Fruit fly (Drosophila melanogaster) whole organism, embryonic: ENCODE results near the gene CG7512.
A peak's percentile ranks its signal among the peaks of the same experiment; 100 is the strongest.

Experiments
- CG10959 ChIP-seq: fragments of 200-800 bp; sonication (Bioruptor generic); IDR thresholded peaks from 2 replicates; pipeline ENCODE4 v1.3.6; 2022; ENCODE audit warnings: missing biosample characterization, missing genetic modification characterization
- CG12299 ChIP-seq: fragments of 200-800 bp; sonication (Bioruptor generic); optimal IDR thresholded peaks from 2 replicates; lab custom pipeline; 2018; ENCODE audit warnings: missing biosample characterization, mild to moderate bottlenecking, missing genetic modification characterization
- CG13123 ChIP-seq: fragments of 200-800 bp; sonication (Bioruptor generic); optimal IDR thresholded peaks from 2 replicates; lab custom pipeline; 2016; ENCODE audit warnings: missing biosample characterization, missing genetic modification characterization
- CG13775 ChIP-seq: fragments of 200-800 bp; sonication (Bioruptor generic); optimal IDR thresholded peaks from 3 replicates; lab custom pipeline; 2017; ENCODE audit warnings: missing biosample characterization, mild to moderate bottlenecking, missing genetic modification characterization
- CG14441 ChIP-seq: fragments of 200-800 bp; sonication (Bioruptor generic); IDR thresholded peaks from 2 replicates; pipeline ENCODE4 v1.3.6; 2022; ENCODE audit warnings: missing biosample characterization, missing genetic modification characterization
- CG14667 ChIP-seq: fragments of 200-800 bp; sonication (Bioruptor generic); IDR thresholded peaks from 2 replicates; pipeline ENCODE4 v1.3.6; 2022; ENCODE audit warnings: missing biosample characterization, missing genetic modification characterization
- CG1529 ChIP-seq: fragments of 200-800 bp; sonication (Bioruptor generic); optimal IDR thresholded peaks from 3 replicates; lab custom pipeline; 2018; ENCODE audit warnings: missing biosample characterization, missing genetic modification characterization
- CG15514 ChIP-seq: fragments of 200-800 bp; sonication (Bioruptor generic); optimal IDR thresholded peaks from 3 replicates; lab custom pipeline; 2017; ENCODE audit warnings: missing biosample characterization, missing genetic modification characterization, mild to moderate bottlenecking, moderate library complexity, missing genetic modification reagents
- CG1647 ChIP-seq: fragments of 200-800 bp; sonication (Bioruptor generic); optimal IDR thresholded peaks from 3 replicates; lab custom pipeline; 2016; ENCODE audit warnings: missing biosample characterization, missing genetic modification characterization
- CG16863 ChIP-seq: fragments of 200-800 bp; sonication (Bioruptor generic); optimal IDR thresholded peaks from 3 replicates; lab custom pipeline; 2016; ENCODE audit warnings: missing biosample characterization, missing genetic modification characterization
- CG17612 ChIP-seq: fragments of 200-800 bp; sonication (Bioruptor generic); IDR thresholded peaks from 2 replicates; pipeline ENCODE4 v1.3.6; 2022; ENCODE audit warnings: missing biosample characterization, missing genetic modification characterization
- CG18764 ChIP-seq: fragments of 200-800 bp; sonication (Bioruptor generic); optimal IDR thresholded peaks from 3 replicates; lab custom pipeline; 2016; ENCODE audit warnings: missing biosample characterization, missing genetic modification characterization
- CG2116 ChIP-seq: fragments of 200-800 bp; sonication (Bioruptor generic); optimal IDR thresholded peaks from 3 replicates; lab custom pipeline; 2018; ENCODE audit warnings: missing biosample characterization, mild to moderate bottlenecking, missing genetic modification characterization
- CG2120 ChIP-seq: fragments of 200-800 bp; sonication (Bioruptor generic); optimal IDR thresholded peaks from 3 replicates; lab custom pipeline; 2016; ENCODE audit warnings: missing biosample characterization, missing genetic modification characterization
- CG2712 ChIP-seq: fragments of 200-800 bp; optimal IDR thresholded peaks from 3 replicates; lab custom pipeline; 2019; ENCODE audit warnings: missing biosample characterization, mild to moderate bottlenecking, missing genetic modification characterization, moderate library complexity
- CG2889 ChIP-seq: fragments of 200-800 bp; sonication (Bioruptor generic); IDR thresholded peaks from 3 replicates; pipeline ENCODE4 v1.3.6; 2022; ENCODE audit warnings: missing biosample characterization, missing genetic modification characterization
- CG32767 ChIP-seq: fragments of 200-800 bp; sonication (Bioruptor generic); IDR thresholded peaks from 2 replicates; pipeline ENCODE4 v1.3.6; 2022; ENCODE audit warnings: missing biosample characterization, missing genetic modification characterization
- CG32772 ChIP-seq: fragments of 200-800 bp; sonication (Bioruptor generic); IDR thresholded peaks from 2 replicates; pipeline ENCODE4 v1.3.6; 2022; ENCODE audit warnings: missing biosample characterization, missing genetic modification characterization
- CG34224 ChIP-seq: fragments of 200-800 bp; sonication (Bioruptor generic); IDR thresholded peaks from 3 replicates; pipeline ENCODE4 v1.3.6; 2022; ENCODE audit warnings: missing biosample characterization, missing genetic modification characterization; ENCODE audit not compliant: partially characterized antibody
- CG4424 ChIP-seq: fragments of 200-800 bp; sonication (Bioruptor generic); optimal IDR thresholded peaks from 3 replicates; lab custom pipeline; 2016; ENCODE audit warnings: missing biosample characterization, missing genetic modification characterization
- CG7556 ChIP-seq: fragments of 200-800 bp; sonication (Bioruptor generic); optimal IDR thresholded peaks from 2 replicates; lab custom pipeline; 2017; ENCODE audit warnings: missing biosample characterization, mild to moderate bottlenecking, missing genetic modification characterization
- CG7786 ChIP-seq: fragments of 200-800 bp; sonication (Bioruptor generic); optimal IDR thresholded peaks from 2 replicates; lab custom pipeline; 2016; ENCODE audit warnings: missing biosample characterization, missing genetic modification characterization
- CG7963 ChIP-seq: fragments of 200-800 bp; sonication (Bioruptor generic); IDR thresholded peaks from 3 replicates; pipeline ENCODE4 v1.3.6; 2022; ENCODE audit warnings: missing biosample characterization, missing genetic modification characterization; ENCODE audit not compliant: partially characterized antibody
- CG9215 ChIP-seq: fragments of 200-800 bp; sonication (Bioruptor generic); IDR thresholded peaks from 2 replicates; pipeline ENCODE4 v1.3.6; 2022; ENCODE audit warnings: missing biosample characterization, missing genetic modification characterization
- Camta ChIP-seq: fragments of 200-800 bp; sonication (Bioruptor generic); optimal IDR thresholded peaks from 2 replicates; lab custom pipeline; 2016; ENCODE audit warnings: missing biosample characterization, missing genetic modification characterization
- CrebB ChIP-seq: fragments of 200-800 bp; sonication (Bioruptor generic); optimal IDR thresholded peaks from 3 replicates; lab custom pipeline; 2018; ENCODE audit warnings: missing biosample characterization, mild to moderate bottlenecking, missing genetic modification characterization
- E2f2 ChIP-seq: fragments of 200-800 bp; sonication (Bioruptor generic); IDR thresholded peaks from 2 replicates; pipeline ENCODE4 v1.3.6; 2022; ENCODE audit warnings: missing biosample characterization, missing genetic modification characterization
- Elba2 ChIP-seq: fragments of 200-800 bp; sonication (Bioruptor generic); optimal IDR thresholded peaks from 3 replicates; lab custom pipeline; 2016; ENCODE audit warnings: missing biosample characterization, missing genetic modification characterization
- Ets65A ChIP-seq: fragments of 200-800 bp; sonication (Bioruptor generic); peaks from one replicate; lab custom pipeline; 2016; ENCODE audit warnings: missing biosample characterization, missing genetic modification characterization
- Kr ChIP-seq: fragments of 200-800 bp; sonication (Bioruptor generic); optimal IDR thresholded peaks from 2 replicates; lab custom pipeline; 2017; ENCODE audit warnings: missing biosample characterization, mild to moderate bottlenecking, missing genetic modification characterization
- Lpt ChIP-seq: fragments of >200 bp; optimal IDR thresholded peaks from 2 replicates; lab custom pipeline; 2018; ENCODE audit warnings: missing biosample characterization, missing genetic modification characterization
- Mad ChIP-seq: fragments of 200-800 bp; sonication (Bioruptor generic); optimal IDR thresholded peaks from 2 replicates; lab custom pipeline; 2016; ENCODE audit warnings: missing biosample characterization, missing genetic modification characterization
- Neu2 ChIP-seq: fragments of 200-800 bp; sonication (Bioruptor generic); optimal IDR thresholded peaks from 3 replicates; lab custom pipeline; 2016; ENCODE audit warnings: missing biosample characterization, missing genetic modification characterization, borderline replicate concordance
- Sox102F ChIP-seq: fragments of 200-800 bp; sonication (Bioruptor generic); optimal IDR thresholded peaks from 2 replicates; lab custom pipeline; 2018; ENCODE audit warnings: missing biosample characterization, mild to moderate bottlenecking, missing genetic modification characterization, moderate library complexity
- Stat92E ChIP-seq, 3 experiments: fragments of >200 bp in 2 of 3; fragments of 200-800 bp in 1 of 3; sonication (Bioruptor generic) in 1 of 3; optimal IDR thresholded peaks; 2 replicates each; lab custom pipeline; 2017 to 2019; ENCODE audit warnings: missing biosample characterization in 3 of 3, missing genetic modification characterization in 3 of 3, mild to moderate bottlenecking in 1 of 3, moderate library complexity in 1 of 3
- ato ChIP-seq: fragments of 200-800 bp; sonication (Bioruptor generic); IDR thresholded peaks from 2 replicates; pipeline ENCODE4 v1.3.6; 2022; ENCODE audit warnings: missing biosample characterization, missing genetic modification characterization; ENCODE audit not compliant: partially characterized antibody
- az2 ChIP-seq: fragments of 200-800 bp; sonication (Bioruptor generic); optimal IDR thresholded peaks from 3 replicates; lab custom pipeline; 2016; ENCODE audit warnings: missing biosample characterization, missing genetic modification characterization
- chif ChIP-seq, 2 experiments: fragments of 200-800 bp; sonication (Bioruptor generic); optimal IDR thresholded peaks; 3 replicates each; lab custom pipeline; 2016; ENCODE audit warnings: missing biosample characterization in 2 of 2, missing genetic modification characterization in 2 of 2
- chn ChIP-seq: fragments of 200-800 bp; sonication (Bioruptor generic); optimal IDR thresholded peaks from 2 replicates; lab custom pipeline; 2016; ENCODE audit warnings: missing biosample characterization, missing genetic modification characterization
- ci ChIP-seq: fragments of 200-800 bp; sonication (Bioruptor generic); IDR thresholded peaks from 3 replicates; pipeline ENCODE4 v1.3.6; 2022; ENCODE audit warnings: missing biosample characterization, missing genetic modification characterization
- cwo ChIP-seq: fragments of 200-800 bp; sonication (Bioruptor generic); optimal IDR thresholded peaks from 3 replicates; lab custom pipeline; 2017; ENCODE audit warnings: missing biosample characterization, missing genetic modification characterization, mild to moderate bottlenecking, moderate library complexity, missing genetic modification reagents
- disco-r ChIP-seq: fragments of 200-800 bp; sonication (Bioruptor generic); optimal IDR thresholded peaks from 2 replicates; lab custom pipeline; 2016; ENCODE audit warnings: missing biosample characterization, missing genetic modification characterization
- grn ChIP-seq: fragments of 200-800 bp; sonication (Bioruptor generic); optimal IDR thresholded peaks from 3 replicates; lab custom pipeline; 2017; ENCODE audit warnings: missing biosample characterization, missing genetic modification characterization
- gsb ChIP-seq: fragments of 200-800 bp; sonication (Bioruptor generic); IDR thresholded peaks from 2 replicates; pipeline ENCODE4 v1.3.6; 2022; ENCODE audit warnings: missing biosample characterization, missing genetic modification characterization
- ham ChIP-seq: fragments of 200-800 bp; sonication (Bioruptor generic); IDR thresholded peaks from 2 replicates; pipeline ENCODE4 v1.3.6; 2022; ENCODE audit warnings: missing biosample characterization, missing genetic modification characterization
- her ChIP-seq: fragments of 200-800 bp; sonication (Bioruptor generic); optimal IDR thresholded peaks from 2 replicates; lab custom pipeline; 2016; ENCODE audit warnings: missing biosample characterization, missing genetic modification characterization
- jing ChIP-seq: fragments of 200-800 bp; sonication (Bioruptor generic); optimal IDR thresholded peaks from 2 replicates; lab custom pipeline; 2018; ENCODE audit warnings: missing biosample characterization, mild to moderate bottlenecking, missing genetic modification characterization
- repo ChIP-seq: fragments of 200-800 bp; sonication (Bioruptor generic); optimal IDR thresholded peaks from 2 replicates; lab custom pipeline; 2016; ENCODE audit warnings: missing biosample characterization, missing genetic modification characterization
- tgo ChIP-seq: fragments of 200-800 bp; sonication (Bioruptor generic); IDR thresholded peaks from 3 replicates; pipeline ENCODE4 v1.3.6; 2022; ENCODE audit warnings: missing biosample characterization, missing genetic modification characterization
- vnd ChIP-seq: fragments of 200-800 bp; sonication (Bioruptor generic); IDR thresholded peaks from 3 replicates; pipeline ENCODE4 v1.3.6; 2022; ENCODE audit warnings: missing biosample characterization, missing genetic modification characterization; ENCODE audit not compliant: partially characterized antibody
- wek ChIP-seq: fragments of 200-800 bp; sonication (Bioruptor generic); optimal IDR thresholded peaks from 3 replicates; lab custom pipeline; 2018; ENCODE audit warnings: missing biosample characterization, mild to moderate bottlenecking, missing genetic modification characterization, moderate library complexity

CG7512 gene

dm6 chr3L:11552996-11553671 lies 39.6 kb downstream of the CG7512 start (continued):
- TF ChIP-seq CG2889 (GFP tag; lab: Robert Waterston, UW) (no peak), CG17612 (GFP tag; lab: Robert Waterston, UW) (no peak), CG32772 (GFP tag; lab: Robert Waterston, UW) (no peak), tgo (GFP tag; lab: Robert Waterston, UW) (no peak), CG13123 (GFP tag; lab: Kevin White, UChicago) (no peak), grn (GFP tag; lab: Kevin White, UChicago) (no peak), CG2120 (no peak), CG14441 (no peak), Kr (GFP tag; lab: Kevin White, UChicago) (no peak), Ets65A (GFP tag; lab: Kevin White, UChicago) (no peak), Stat92E (GFP tag; optimal IDR thresholded peaks at IDR 0.05; lab: Kevin White, UChicago) (peak in 1 of 3 experiments; percentile 70), CG16863 (GFP tag; lab: Kevin White, UChicago) (no peak), CrebB (peak; percentile 57), wek (GFP tag; lab: Kevin White, UChicago) (peak; percentile 1), ci (GFP tag; lab: Robert Waterston, UW) (peak; percentile 74), CG2712 (peak; percentile 34), vnd (no peak), Lpt (no peak), az2 (GFP tag; lab: Kevin White, UChicago) (no peak), Neu2 (GFP tag; lab: Kevin White, UChicago) (no peak), CG13775 (no peak), CG12299 (tag; lab: Kevin White, UChicago) (no peak), CG7786 (GFP tag; lab: Kevin White, UChicago) (no peak), ato (peak; percentile 15; the same call in 1 of the 2 replicates), CG4424 (GFP tag; lab: Kevin White, UChicago) (peak; percentile 100), her (GFP tag; lab: Kevin White, UChicago) (no peak), CG14667 (GFP tag; lab: Robert Waterston, UW) (no peak), CG32767 (peak; percentile 32; the same call in 1 of the 2 replicates), Mad (no peak), CG1529 (peak; percentile 32), CG18764 (GFP tag; lab: Kevin White, UChicago) (no peak), CG2116 (GFP tag; lab: Kevin White, UChicago) (no peak), gsb (GFP tag; lab: Robert Waterston, UW) (no peak), E2f2 (no peak), CG15514 (GFP tag; lab: Kevin White, UChicago) (peak; percentile 15), Sox102F (GFP tag; lab: Kevin White, UChicago) (no peak), CG9215 (GFP tag; lab: Robert Waterston, UW) (no peak), CG7556 (GFP tag; lab: Kevin White, UChicago) (no peak), ham (GFP tag; lab: Robert Waterston, UW) (no peak), CG34224 (peak; percentile 94), chif (GFP tag; optimal IDR thresholded peaks at IDR 0.05; lab: Kevin White, UChicago) (no peak), repo (GFP tag; lab: Kevin White, UChicago) (no peak), CG1647 (GFP tag; lab: Kevin White, UChicago) (no peak), Camta (GFP tag; lab: Kevin White, UChicago) (no peak), CG7963 (GFP tag; lab: Robert Waterston, UW) (no peak), chn (GFP tag; lab: Kevin White, UChicago) (no peak), Elba2 (GFP tag; lab: Kevin White, UChicago) (no peak), cwo (GFP tag; lab: Kevin White, UChicago) (peak; percentile 43), CG10959 (no peak), jing (GFP tag; lab: Kevin White, UChicago) (no peak), disco-r (GFP tag; lab: Kevin White, UChicago) (no peak)
